Worm (Caenorhabditis elegans): ENCODE measurements around the gene phf-30.
A peak's percentile ranks its signal among the peaks of the same experiment; 100 is the strongest.

Gene phf-30

ce11 chrV:8460800-8461199 lies 8.0 kb upstream of the phf-30 start (continued):
- TF ChIP-seq fkh-10 (GFP tag; optimal IDR thresholded peaks at IDR 0.05) (no peak), aha-1 (tag) (peak; percentile 9), ztf-7 (tag; optimal IDR thresholded peaks at IDR 0.05) (no peak), rbr-2 (tag; optimal IDR thresholded peaks at IDR 0.05) (no peak), zip-11 (GFP tag; IDR thresholded peaks at IDR 0.05) (no peak), nhr-76 (tag; optimal IDR thresholded peaks at IDR 0.05) (no peak)

DNA sequence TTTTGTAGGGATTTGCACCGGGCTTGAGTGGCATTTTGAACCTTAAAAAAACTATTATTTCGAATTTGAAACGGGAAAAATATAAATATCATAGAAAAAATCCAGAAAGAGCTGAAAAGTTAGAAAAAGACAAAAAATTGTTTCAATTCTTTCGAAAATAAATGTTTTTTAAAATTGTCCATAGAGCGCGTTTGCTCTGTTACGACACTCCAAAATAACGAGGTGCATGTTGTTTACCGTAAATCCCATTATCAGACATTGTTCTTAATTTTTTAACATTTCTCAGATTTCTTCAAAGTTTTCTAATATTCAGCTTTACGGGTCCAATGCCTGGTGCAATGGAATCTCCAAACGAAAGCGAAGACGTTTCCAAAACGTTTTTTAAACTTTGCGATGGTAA lies 6.8 kb upstream of the phf-30 start, which contains the start of the genes dnj-22 and natc-1:
Gene dnj-22, minus strand, starts transcription at position 47 of the 400 bp plus-strand sequence.
Gene natc-1, plus strand, starts transcription at position 286 of the 400 bp plus-strand sequence.
- TF ChIP-seq mxl-2 (GFP tag; conservative IDR thresholded peaks at IDR 0.05): no peak
- peak; percentile 63 for TF ChIP-seq ama-1 (optimal IDR thresholded peaks at IDR 0.05)
- no peak for TF ChIP-seq aly-2 (tag; optimal IDR thresholded peaks at IDR 0.05)
- peak; percentile 63 for TF ChIP-seq hmg-1.1 (GFP tag; IDR thresholded peaks at IDR 0.05)
- no peak for TF ChIP-seq ZK546.5 (tag; optimal IDR thresholded peaks at IDR 0.05)
- no peak for TF ChIP-seq skn-1 (tag; optimal IDR thresholded peaks at IDR 0.05)
- peak in 1 of 2 experiments; percentile 91 for TF ChIP-seq lsy-2 (tag; optimal IDR thresholded peaks at IDR 0.05)
- no peak for TF ChIP-seq F26F4.8 (GFP tag; conservative IDR thresholded peaks at IDR 0.05)
- no peak for TF ChIP-seq mxl-3 (GFP tag; optimal IDR thresholded peaks at IDR 0.05)
- no peak for TF ChIP-seq lin-1 (GFP tag; IDR thresholded peaks at IDR 0.05)
- no peak for TF ChIP-seq snpc-4 (tag; optimal IDR thresholded peaks at IDR 0.05)
- TF ChIP-seq arid-1 (GFP tag; conservative IDR thresholded peaks at IDR 0.05): no peak
- no peak for TF ChIP-seq unc-62 (GFP tag; optimal IDR thresholded peaks at IDR 0.05 in 1 of 2)
- no peak for TF ChIP-seq unc-62 (tag; optimal IDR thresholded peaks at IDR 0.05)
- TF ChIP-seq gei-8 (GFP tag; optimal IDR thresholded peaks at IDR 0.05): no peak
- no peak for TF ChIP-seq nhr-42 (GFP tag; IDR thresholded peaks at IDR 0.05)
- TF ChIP-seq F37D6.2 (tag; optimal IDR thresholded peaks at IDR 0.05): no peak
- TF ChIP-seq nhr-11 (tag; optimal IDR thresholded peaks at IDR 0.05): peak; percentile 65
- TF ChIP-seq dmd-8 (GFP tag; IDR thresholded peaks at IDR 0.05): no peak
- no peak for TF ChIP-seq attf-4 (tag; optimal IDR thresholded peaks at IDR 0.05)
- no peak for TF ChIP-seq jun-1 (tag; optimal IDR thresholded peaks at IDR 0.05)
- no peak for TF ChIP-seq snpc-1.2 (GFP tag; IDR thresholded peaks at IDR 0.05)
- TF ChIP-seq lir-3 (tag; optimal IDR thresholded peaks at IDR 0.05): no peak
- TF ChIP-seq set-16 (GFP tag; IDR thresholded peaks at IDR 0.05): no peak
- no peak for TF ChIP-seq lim-7 (GFP tag; IDR thresholded peaks at IDR 0.05)
- no peak for TF ChIP-seq F49E8.2 (tag; optimal IDR thresholded peaks at IDR 0.05; ENCODE audit: borderline replicate concordance)
- TF ChIP-seq pqm-1 (tag; optimal IDR thresholded peaks at IDR 0.05): no peak
- no peak for TF ChIP-seq daf-16 (GFP tag; optimal IDR thresholded peaks at IDR 0.05)
- TF ChIP-seq daf-16 (tag; optimal IDR thresholded peaks at IDR 0.05): peak; percentile 80
- no peak for TF ChIP-seq nhr-25 (tag; optimal IDR thresholded peaks at IDR 0.05; ENCODE audit: borderline replicate concordance, insufficient read depth)
- TF ChIP-seq vab-7 (GFP tag; IDR thresholded peaks at IDR 0.05): no peak
- no peak for TF ChIP-seq D1046.2 (GFP tag; IDR thresholded peaks at IDR 0.05)
- no peak for TF ChIP-seq ceh-20 (GFP tag; IDR thresholded peaks at IDR 0.05)
- TF ChIP-seq ceh-82 (tag; optimal IDR thresholded peaks at IDR 0.05): no peak
- TF ChIP-seq mdt-29 (GFP tag; IDR thresholded peaks at IDR 0.05): no peak
- TF ChIP-seq tag-97 (GFP tag; IDR thresholded peaks at IDR 0.05): no peak
- no peak for TF ChIP-seq php-3 (GFP tag; IDR thresholded peaks at IDR 0.05)
- TF ChIP-seq spr-1 (tag; optimal IDR thresholded peaks at IDR 0.05): no peak
- no peak for TF ChIP-seq pha-4 (GFP tag; IDR thresholded peaks at IDR 0.05)
- TF ChIP-seq pha-4 (tag; optimal IDR thresholded peaks at IDR 0.05): peak; percentile 24
- TF ChIP-seq fkh-10 (GFP tag; optimal IDR thresholded peaks at IDR 0.05): peak; percentile 76
- TF ChIP-seq duxl-1 (tag; optimal IDR thresholded peaks at IDR 0.05; ENCODE audit: poor library complexity): peak; percentile 31
- TF ChIP-seq nhr-10 (tag; optimal IDR thresholded peaks at IDR 0.05): no peak
- TF ChIP-seq spr-3 (GFP tag; optimal IDR thresholded peaks at IDR 0.05): no peak
- no peak for TF ChIP-seq ctbp-1 (GFP tag; IDR thresholded peaks at IDR 0.05)
- no peak for TF ChIP-seq nhr-41 (GFP tag; IDR thresholded peaks at IDR 0.05)
- TF ChIP-seq F44E2.7 (GFP tag; IDR thresholded peaks at IDR 0.05): no peak
- TF ChIP-seq Y105C5A.15 (GFP tag; IDR thresholded peaks at IDR 0.05): no peak

Measured in whole organism, L4 larva.